Fruit fly (Drosophila melanogaster) whole organism, embryonic: Measurements from ENCODE around the gene Cog1.

Experiments used
- ATbp ChIP-seq: fragments of 200-800 bp; sonication (Bioruptor generic); optimal IDR thresholded peaks from 2 replicates; lab custom pipeline; 2017; ENCODE audit warnings: missing biosample characterization, mild to moderate bottlenecking, missing genetic modification characterization, missing genetic modification reagents
- B-H1 ChIP-seq: fragments of 200-800 bp; sonication (Bioruptor generic); IDR thresholded peaks from 3 replicates; pipeline ENCODE4 v1.3.6; 2022; ENCODE audit warnings: missing biosample characterization, missing genetic modification characterization
- Blimp-1 ChIP-seq: fragments of 200-800 bp; sonication (Bioruptor generic); optimal IDR thresholded peaks from 3 replicates; lab custom pipeline; 2018; ENCODE audit warnings: missing biosample characterization, missing genetic modification characterization, mild to moderate bottlenecking, moderate library complexity, missing genetic modification reagents
- CG11093 ChIP-seq: fragments of 200-800 bp; sonication (Bioruptor generic); IDR thresholded peaks from 3 replicates; pipeline ENCODE4 v1.3.6; 2022; ENCODE audit warnings: missing biosample characterization, missing genetic modification characterization
- CG12659 ChIP-seq: fragments of 200-800 bp; sonication (Bioruptor generic); optimal IDR thresholded peaks from 3 replicates; lab custom pipeline; 2017; ENCODE audit warnings: mild to moderate bottlenecking, missing biosample characterization, missing genetic modification reagents, missing genetic modification characterization
- CG13287 ChIP-seq: fragments of 200-800 bp; sonication (Bioruptor generic); IDR thresholded peaks from 2 replicates; pipeline ENCODE4 v1.3.6; 2022; ENCODE audit warnings: missing biosample characterization, missing genetic modification characterization; ENCODE audit not compliant: partially characterized antibody
- CG14860 ChIP-seq: fragments of 200-800 bp; sonication (Bioruptor generic); IDR thresholded peaks from 3 replicates; pipeline ENCODE4 v1.3.6; 2022; ENCODE audit warnings: missing biosample characterization, missing genetic modification characterization; ENCODE audit not compliant: partially characterized antibody
- CG14965 ChIP-seq: fragments of 200-800 bp; sonication (Bioruptor generic); optimal IDR thresholded peaks from 2 replicates; lab custom pipeline; 2016; ENCODE audit warnings: missing biosample characterization, missing genetic modification characterization, borderline replicate concordance
- CG15514 ChIP-seq: fragments of 200-800 bp; sonication (Bioruptor generic); optimal IDR thresholded peaks from 3 replicates; lab custom pipeline; 2017; ENCODE audit warnings: missing biosample characterization, missing genetic modification characterization, mild to moderate bottlenecking, moderate library complexity, missing genetic modification reagents
- CG1602 ChIP-seq: fragments of 200-800 bp; sonication (Bioruptor generic); optimal IDR thresholded peaks from 3 replicates; lab custom pipeline; 2016; ENCODE audit warnings: missing biosample characterization, missing genetic modification characterization
- CG16815 ChIP-seq: fragments of 200-800 bp; sonication (Bioruptor generic); optimal IDR thresholded peaks from 3 replicates; lab custom pipeline; 2017; ENCODE audit warnings: missing biosample characterization, mild to moderate bottlenecking, missing genetic modification characterization
- CG17912 ChIP-seq: fragments of 200-800 bp; sonication (Bioruptor generic); optimal IDR thresholded peaks from 2 replicates; lab custom pipeline; 2018; ENCODE audit warnings: missing biosample characterization, mild to moderate bottlenecking, missing genetic modification characterization
- CG2875 ChIP-seq: fragments of 200-800 bp; sonication (Bioruptor generic); optimal IDR thresholded peaks from 2 replicates; lab custom pipeline; 2017; ENCODE audit warnings: missing biosample characterization, mild to moderate bottlenecking, missing genetic modification characterization, missing genetic modification reagents
- CG30403 ChIP-seq: fragments of 200-800 bp; sonication (Bioruptor generic); optimal IDR thresholded peaks from 3 replicates; lab custom pipeline; 2016; ENCODE audit warnings: missing biosample characterization, missing genetic modification characterization
- CG33213 ChIP-seq: fragments of 200-800 bp; sonication (Bioruptor generic); optimal IDR thresholded peaks from 3 replicates; lab custom pipeline; 2016; ENCODE audit warnings: missing biosample characterization, missing genetic modification characterization
- CG33557 ChIP-seq: fragments of 200-800 bp; sonication (Bioruptor generic); optimal IDR thresholded peaks from 2 replicates; lab custom pipeline; 2019; ENCODE audit warnings: missing biosample characterization, mild to moderate bottlenecking, missing genetic modification characterization, moderate library complexity
- CG43689 ChIP-seq: fragments of 200-800 bp; sonication (Bioruptor generic); IDR thresholded peaks from 2 replicates; pipeline ENCODE4 v1.3.6; 2022; ENCODE audit warnings: missing biosample characterization, missing genetic modification characterization
- CG4707 ChIP-seq: fragments of 200-800 bp; sonication (Bioruptor generic); optimal IDR thresholded peaks from 2 replicates; lab custom pipeline; 2018; ENCODE audit warnings: missing biosample characterization, mild to moderate bottlenecking, missing genetic modification characterization, moderate library complexity
- CG5245 ChIP-seq: fragments of 200-800 bp; sonication (Bioruptor generic); optimal IDR thresholded peaks from 3 replicates; lab custom pipeline; 2016; ENCODE audit warnings: missing biosample characterization, missing genetic modification characterization
- CG5953 ChIP-seq: fragments of 200-800 bp; sonication (Bioruptor generic); IDR thresholded peaks from 2 replicates; pipeline ENCODE4 v1.3.6; 2022; ENCODE audit warnings: missing biosample characterization, missing genetic modification characterization
- CG6254 ChIP-seq: fragments of 200-800 bp; sonication (Bioruptor generic); optimal IDR thresholded peaks from 3 replicates; lab custom pipeline; 2017; ENCODE audit warnings: mild to moderate bottlenecking, missing biosample characterization, missing genetic modification reagents, missing genetic modification characterization
- CG6272 ChIP-seq: fragments of 200-800 bp; sonication (Bioruptor generic); IDR thresholded peaks from 2 replicates; pipeline ENCODE4 v1.3.6; 2022; ENCODE audit warnings: missing biosample characterization, missing genetic modification characterization
- CG7271 ChIP-seq: fragments of 200-800 bp; sonication (Bioruptor generic); optimal IDR thresholded peaks from 2 replicates; lab custom pipeline; 2018; ENCODE audit warnings: missing biosample characterization, mild to moderate bottlenecking, missing genetic modification characterization, moderate library complexity
- CG7556 ChIP-seq: fragments of 200-800 bp; sonication (Bioruptor generic); optimal IDR thresholded peaks from 2 replicates; lab custom pipeline; 2017; ENCODE audit warnings: missing biosample characterization, mild to moderate bottlenecking, missing genetic modification characterization
- CG8765 ChIP-seq: fragments of 200-800 bp; sonication (Bioruptor generic); IDR thresholded peaks from 2 replicates; pipeline ENCODE4 v1.3.6; 2022; ENCODE audit warnings: missing biosample characterization, missing genetic modification characterization
- CG9797 ChIP-seq: fragments of 200-800 bp; sonication (Bioruptor generic); optimal IDR thresholded peaks from 3 replicates; lab custom pipeline; 2018; ENCODE audit warnings: missing biosample characterization, mild to moderate bottlenecking, missing genetic modification characterization
- Camta ChIP-seq: fragments of 200-800 bp; sonication (Bioruptor generic); optimal IDR thresholded peaks from 2 replicates; lab custom pipeline; 2016; ENCODE audit warnings: missing biosample characterization, missing genetic modification characterization
- CoRest ChIP-seq: fragments of 200-800 bp; sonication (Bioruptor generic); optimal IDR thresholded peaks from 3 replicates; lab custom pipeline; 2018; ENCODE audit warnings: missing biosample characterization, mild to moderate bottlenecking, missing genetic modification characterization, moderate library complexity
- CrebB ChIP-seq: fragments of 200-800 bp; sonication (Bioruptor generic); optimal IDR thresholded peaks from 3 replicates; lab custom pipeline; 2018; ENCODE audit warnings: missing biosample characterization, mild to moderate bottlenecking, missing genetic modification characterization
- Ets97D ChIP-seq: fragments of 200-800 bp; sonication (Bioruptor generic); optimal IDR thresholded peaks from 3 replicates; lab custom pipeline; 2016; ENCODE audit warnings: missing biosample characterization, missing genetic modification characterization
- Hr78 ChIP-seq, 2 experiments: fragments of 200-800 bp in 1 of 2; fragments of >200 bp in 1 of 2; sonication (Bioruptor generic) in 1 of 2; optimal IDR thresholded peaks; 2 replicates each; lab custom pipeline; 2017 to 2019; ENCODE audit warnings: missing biosample characterization in 2 of 2, missing genetic modification characterization in 2 of 2, mild to moderate bottlenecking in 1 of 2, moderate library complexity in 1 of 2
- MTF-1 ChIP-seq: fragments of 200-800 bp; sonication (Bioruptor generic); optimal IDR thresholded peaks from 2 replicates; lab custom pipeline; 2018; ENCODE audit warnings: missing biosample characterization, mild to moderate bottlenecking, missing genetic modification characterization, borderline replicate concordance
- Myb ChIP-seq: fragments of 200-800 bp; sonication (Bioruptor generic); optimal IDR thresholded peaks from 2 replicates; lab custom pipeline; 2016; ENCODE audit warnings: missing biosample characterization, missing genetic modification characterization
- Oli ChIP-seq: fragments of 200-800 bp; sonication (Bioruptor generic); optimal IDR thresholded peaks from 2 replicates; lab custom pipeline; 2018; ENCODE audit warnings: missing biosample characterization, mild to moderate bottlenecking, missing genetic modification characterization, moderate library complexity
- Ptx1 ChIP-seq: fragments of 200-800 bp; sonication (Bioruptor generic); IDR thresholded peaks from 2 replicates; pipeline ENCODE4 v1.3.6; 2022; ENCODE audit warnings: missing biosample characterization, missing genetic modification characterization
- Sry-β ChIP-seq: fragments of 200-800 bp; sonication (Bioruptor generic); optimal IDR thresholded peaks from 2 replicates; lab custom pipeline; 2018; ENCODE audit warnings: missing biosample characterization, mild to moderate bottlenecking, missing genetic modification characterization, moderate library complexity
- al ChIP-seq: fragments of 200-800 bp; sonication (Bioruptor generic); IDR thresholded peaks from 2 replicates; pipeline ENCODE4 v1.3.6; 2022; ENCODE audit warnings: missing biosample characterization, missing genetic modification characterization
- bcd ChIP-seq: fragments of 200-800 bp; sonication (Bioruptor generic); optimal IDR thresholded peaks from 2 replicates; lab custom pipeline; 2017; ENCODE audit warnings: missing biosample characterization, mild to moderate bottlenecking, missing genetic modification characterization
- knrl ChIP-seq: fragments of 200-800 bp; sonication (Bioruptor generic); IDR thresholded peaks from 3 replicates; pipeline ENCODE4 v1.3.6; 2022; ENCODE audit warnings: missing biosample characterization, missing genetic modification characterization; ENCODE audit not compliant: partially characterized antibody
- phol ChIP-seq: fragments of 200-800 bp; sonication (Bioruptor generic); optimal IDR thresholded peaks from 3 replicates; lab custom pipeline; 2018; ENCODE audit warnings: missing biosample characterization, mild to moderate bottlenecking, missing genetic modification characterization, moderate library complexity
- ranshi ChIP-seq: fragments of 200-800 bp; sonication (Bioruptor generic); IDR thresholded peaks from 2 replicates; pipeline ENCODE4 v1.3.6; 2022; ENCODE audit warnings: missing biosample characterization, missing genetic modification characterization
- sd ChIP-seq: fragments of 200-800 bp; sonication (Bioruptor generic); optimal IDR thresholded peaks from 3 replicates; lab custom pipeline; 2018; ENCODE audit warnings: missing biosample characterization, mild to moderate bottlenecking, missing genetic modification characterization, moderate library complexity
- sens-2 ChIP-seq: fragments of 200-800 bp; sonication (Bioruptor generic); IDR thresholded peaks from 2 replicates; pipeline ENCODE4 v1.3.6; 2022; ENCODE audit warnings: missing biosample characterization, missing genetic modification characterization
- shn ChIP-seq: fragments of 200-800 bp; sonication (Bioruptor generic); optimal IDR thresholded peaks from 3 replicates; lab custom pipeline; 2016; ENCODE audit warnings: missing biosample characterization, missing genetic modification characterization
- sima ChIP-seq: fragments of 200-800 bp; sonication (Bioruptor generic); optimal IDR thresholded peaks from 2 replicates; lab custom pipeline; 2016; ENCODE audit warnings: missing biosample characterization, missing genetic modification characterization
- sisA ChIP-seq: fragments of 200-800 bp; sonication (Bioruptor generic); IDR thresholded peaks from 2 replicates; pipeline ENCODE4 v1.3.6; 2022; ENCODE audit warnings: missing biosample characterization, missing genetic modification characterization
- slou ChIP-seq: fragments of 200-800 bp; sonication (Bioruptor generic); optimal IDR thresholded peaks from 3 replicates; lab custom pipeline; 2016; ENCODE audit warnings: missing biosample characterization, missing genetic modification characterization
- stwl ChIP-seq: fragments of 200-800 bp; sonication (Bioruptor generic); optimal IDR thresholded peaks from 3 replicates; lab custom pipeline; 2018; ENCODE audit warnings: missing biosample characterization, mild to moderate bottlenecking, missing genetic modification characterization, moderate library complexity
- tgo ChIP-seq: fragments of 200-800 bp; sonication (Bioruptor generic); IDR thresholded peaks from 3 replicates; pipeline ENCODE4 v1.3.6; 2022; ENCODE audit warnings: missing biosample characterization, missing genetic modification characterization
- vvl ChIP-seq: fragments of 200-800 bp; sonication (Bioruptor generic); IDR thresholded peaks from 2 replicates; pipeline ENCODE4 v1.3.6; 2022; ENCODE audit warnings: missing biosample characterization, missing genetic modification characterization

Cog1 gene

dm6 chr3R:12222093-12222492, 2.6 kb upstream of the Cog1 start, which contains the start of gene Rsbp15 (continued):
- TF ChIP-seq CrebB (tag; lab: Kevin White, UChicago) = no peak
- TF ChIP-seq CG5953 (GFP tag; lab: Robert Waterston, UW) = no peak
- TF ChIP-seq CG14965 (GFP tag; lab: Kevin White, UChicago) = no peak
- TF ChIP-seq Camta (GFP tag; lab: Kevin White, UChicago) = no peak
- no peak for TF ChIP-seq CG16815 (GFP tag; lab: Kevin White, UChicago)
- peak; percentile 1 for TF ChIP-seq Ets97D (GFP tag; lab: Kevin White, UChicago)
- peak; percentile 38 for TF ChIP-seq stwl
- TF ChIP-seq bcd (GFP tag; lab: Kevin White, UChicago) = no peak
- no peak for TF ChIP-seq CG2875 (GFP tag; lab: Kevin White, UChicago)
- no peak for TF ChIP-seq al (GFP tag; lab: Robert Waterston, UW)
- TF ChIP-seq CG33213 (GFP tag; lab: Kevin White, UChicago) = no peak
- TF ChIP-seq Oli = no peak
- TF ChIP-seq CG8765 = no peak
- no peak for TF ChIP-seq tgo (GFP tag; lab: Robert Waterston, UW)
- TF ChIP-seq CG1602 = no peak
- TF ChIP-seq CG7556 (GFP tag; lab: Kevin White, UChicago) = no peak
- no peak for TF ChIP-seq CG4707 (GFP tag; lab: Kevin White, UChicago)
- no peak for TF ChIP-seq Sry-β (GFP tag; lab: Kevin White, UChicago)
- TF ChIP-seq CG6272 (GFP tag; lab: Robert Waterston, UW) = peak; percentile 33; the same call in 1 of the 2 replicates
- TF ChIP-seq CG14860 (GFP tag; lab: Robert Waterston, UW) = no peak
- TF ChIP-seq CG7271 = no peak
- no peak for TF ChIP-seq CG17912 (GFP tag; lab: Kevin White, UChicago)
- TF ChIP-seq knrl (GFP tag; lab: Robert Waterston, UW) = peak; percentile 51; the same call in 2 of the 3 replicates
- no peak for TF ChIP-seq Myb (GFP tag; lab: Kevin White, UChicago)
- TF ChIP-seq phol = peak; percentile 13
- no peak for TF ChIP-seq ranshi (GFP tag; lab: Robert Waterston, UW)
- TF ChIP-seq CG33557 (GFP tag; lab: Kevin White, UChicago) = no peak
- no peak for TF ChIP-seq vvl (GFP tag; lab: Robert Waterston, UW)
- peak; percentile 7; the same call in 1 of the 2 replicates for TF ChIP-seq CG13287 (GFP tag; lab: Robert Waterston, UW)
- TF ChIP-seq Hr78 (GFP tag; optimal IDR thresholded peaks at IDR 0.05; lab: Kevin White, UChicago) = no peak
- no peak for TF ChIP-seq CG9797 (GFP tag; lab: Kevin White, UChicago)
- no peak for TF ChIP-seq sima (GFP tag; lab: Kevin White, UChicago)
- no peak for TF ChIP-seq shn (GFP tag; lab: Kevin White, UChicago)
- no peak for TF ChIP-seq sd
- TF ChIP-seq ATbp (GFP tag; lab: Kevin White, UChicago) = no peak
- no peak for TF ChIP-seq Blimp-1

DNA sequence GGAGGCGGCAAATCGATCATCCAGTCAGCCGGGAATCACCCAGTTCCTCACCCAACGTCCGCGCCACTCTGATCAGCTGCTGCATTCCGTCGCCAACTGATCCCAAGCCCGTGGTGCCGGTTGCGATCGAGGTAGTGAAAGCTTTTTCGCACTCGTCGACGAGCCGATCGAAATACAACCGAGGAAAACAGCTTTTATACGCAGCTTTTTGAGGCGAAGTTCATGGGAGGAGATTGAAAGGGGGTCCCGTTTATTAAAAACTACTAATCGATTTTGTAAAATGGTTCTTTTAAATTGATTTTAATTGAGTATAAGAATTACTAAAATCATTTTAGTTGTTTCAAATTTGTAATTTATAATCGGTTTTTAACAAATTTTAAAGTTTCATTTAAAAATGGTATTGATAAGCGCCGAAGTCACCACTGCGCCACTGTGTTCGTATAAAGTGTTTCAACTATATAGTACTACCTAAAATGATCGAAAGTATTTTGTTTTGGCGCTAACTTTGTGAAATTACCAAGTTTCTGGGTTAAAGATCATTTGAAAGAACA, 2.0 kb upstream of the Cog1 start, which contains the start of gene CG4860:
Gene CG4860 (minus strand): TSS at position 99 of the 551 bp plus-strand sequence.
- peak; percentile 80 for TF ChIP-seq B-H1
- peak; percentile 63 for TF ChIP-seq CG43689
- TF ChIP-seq CoRest = peak; percentile 91
- TF ChIP-seq MTF-1 (GFP tag; lab: Kevin White, UChicago) = no peak
- peak; percentile 95 for TF ChIP-seq CG30403 (GFP tag; lab: Kevin White, UChicago)
- peak; percentile 53; the same call in 1 of the 3 replicates for TF ChIP-seq CG11093 (GFP tag; lab: Robert Waterston, UW)
- TF ChIP-seq Hr78 (GFP tag; optimal IDR thresholded peaks at IDR 0.05; lab: Kevin White, UChicago) = no peak
- peak; percentile 59 for TF ChIP-seq CG6254 (GFP tag; lab: Kevin White, UChicago)
- peak; percentile 74 for TF ChIP-seq sisA (GFP tag; lab: Robert Waterston, UW)
- TF ChIP-seq ranshi (GFP tag; lab: Robert Waterston, UW) = peak; percentile 75; the same call in 1 of the 2 replicates
- peak; percentile 91 for TF ChIP-seq CG12659 (GFP tag; lab: Kevin White, UChicago)
- peak; percentile 71 for TF ChIP-seq CG15514 (GFP tag; lab: Kevin White, UChicago)
- TF ChIP-seq Ptx1 = peak; percentile 91
- peak; percentile 84 for TF ChIP-seq slou
- peak; percentile 62; the same call in 1 of the 2 replicates for TF ChIP-seq sens-2 (GFP tag; lab: Robert Waterston, UW)
- peak; percentile 81 for TF ChIP-seq CG5245 (GFP tag; lab: Kevin White, UChicago)
